Fruit fly (Drosophila melanogaster): ENCODE measurements around the gene mei-217.

Gene mei-217

DNA sequence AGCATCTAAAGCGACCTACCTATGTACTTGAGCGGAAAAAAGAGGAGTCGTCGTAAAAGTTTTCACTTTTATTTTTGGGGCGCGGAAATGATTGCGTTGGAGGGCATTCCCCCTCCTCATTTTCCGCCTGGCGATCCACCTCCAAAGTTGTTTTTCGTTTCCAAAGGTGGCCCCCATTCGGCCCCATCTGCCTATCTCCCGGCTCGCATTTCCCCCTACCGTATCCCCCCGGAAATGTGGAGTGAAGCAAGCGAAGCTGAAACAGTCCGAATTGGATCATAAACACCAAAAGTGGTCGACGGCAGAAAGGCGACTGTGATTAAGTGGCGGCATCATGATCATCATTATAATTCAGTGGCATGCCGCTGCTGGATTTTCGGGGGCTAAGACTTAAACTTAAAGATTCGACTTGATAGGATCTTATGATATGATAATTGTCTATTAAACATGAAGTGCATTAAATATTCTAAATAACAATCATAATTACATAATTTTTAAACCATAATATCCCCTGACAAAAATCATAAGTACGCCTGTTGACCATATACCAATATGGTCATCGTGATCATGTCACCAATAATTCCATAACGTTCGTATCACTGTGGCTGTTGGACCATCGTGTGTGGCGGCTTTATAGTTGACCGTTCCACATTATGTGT lies 19.1 kb downstream of the mei-217 start (continued):
- TF ChIP-seq Chrac-16 (GFP tag; optimal IDR thresholded peaks at IDR 0.05) (peak; percentile 33), sc (optimal IDR thresholded peaks at IDR 0.05) (no peak), sc (GFP tag; optimal IDR thresholded peaks at IDR 0.05) (peak; percentile 4), CG10543 (GFP tag; optimal IDR thresholded peaks at IDR 0.05) (peak; percentile 43), Adf1 (GFP tag; IDR thresholded peaks at IDR 0.05) (peak; percentile 9; the same call in 1 of the 2 replicates), CG17912 (GFP tag; optimal IDR thresholded peaks at IDR 0.05) (no peak), CG11695 (GFP tag; IDR thresholded peaks at IDR 0.05) (peak; percentile 65), CG3726 (GFP tag; IDR thresholded peaks at IDR 0.05) (peak; percentile 50; the same call in 1 of the 3 replicates), dati (GFP tag; IDR thresholded peaks at IDR 0.05) (no peak), gem (tag; optimal IDR thresholded peaks at IDR 0.05) (peak; percentile 86), mirr (GFP tag; optimal IDR thresholded peaks at IDR 0.05) (no peak), CG34422 (GFP tag; IDR thresholded peaks at IDR 0.05) (0 out of 3 replicates have a peak, but pooled peaks have one; percentile 60), CG10366 (GFP tag; IDR thresholded peaks at IDR 0.05) (peak; percentile 70), CG12769 (tag; optimal IDR thresholded peaks at IDR 0.05) (peak; percentile 90), yki (optimal IDR thresholded peaks at IDR 0.05) (no peak), sr (GFP tag; IDR thresholded peaks at IDR 0.05) (no peak), CG3065 (GFP tag; optimal IDR thresholded peaks at IDR 0.05) (no peak), Gug (GFP tag; IDR thresholded peaks at IDR 0.05) (peak; percentile 37; the same call in 1 of the 4 replicates), CG13624 (GFP tag; optimal IDR thresholded peaks at IDR 0.05) (peak; percentile 29), CG17802 (tag; optimal IDR thresholded peaks at IDR 0.05) (peak; percentile 20), ash1 (GFP tag; optimal IDR thresholded peaks at IDR 0.05) (no peak), CG12391 (tag; optimal IDR thresholded peaks at IDR 0.05) (peak; percentile 78), lilli (GFP tag; optimal IDR thresholded peaks at IDR 0.05) (peak; percentile 73), CG4617 (GFP tag; optimal IDR thresholded peaks at IDR 0.05; ENCODE audit: borderline replicate concordance) (no peak), CG11504 (tag; optimal IDR thresholded peaks at IDR 0.05) (peak; percentile 86), HmgZ (tag; optimal IDR thresholded peaks at IDR 0.05) (peak; percentile 24), CG4360 (GFP tag; IDR thresholded peaks at IDR 0.05) (0 out of 2 replicates have a peak, but pooled peaks have one; percentile 11), pfk (GFP tag; optimal IDR thresholded peaks at IDR 0.05) (no peak), Nf-YA (GFP tag; IDR thresholded peaks at IDR 0.05) (peak; percentile 52), CG1024 (GFP tag; IDR thresholded peaks at IDR 0.05) (peak; percentile 50; the same call in 1 of the 2 replicates), Lim3 (GFP tag; IDR thresholded peaks at IDR 0.05) (no peak), maf-S (GFP tag; optimal IDR thresholded peaks at IDR 0.05) (no peak), vnd (GFP tag; IDR thresholded peaks at IDR 0.05; ENCODE audit: partially characterized antibody) (no peak), gce (GFP tag; IDR thresholded peaks at IDR 0.05) (no peak), ranshi (GFP tag; IDR thresholded peaks at IDR 0.05) (peak; percentile 76), Sry-δ (GFP tag; optimal IDR thresholded peaks at IDR 0.05) (no peak), tna (GFP tag; IDR thresholded peaks at IDR 0.05; ENCODE audit: partially characterized antibody) (no peak), Sry-β (GFP tag; optimal IDR thresholded peaks at IDR 0.05) (no peak), CG4854 (GFP tag; optimal IDR thresholded peaks at IDR 0.05) (peak; percentile 44), HLH3B (GFP tag; IDR thresholded peaks at IDR 0.05) (peak; percentile 78), Jarid2 (GFP tag; optimal IDR thresholded peaks at IDR 0.05) (peak; percentile 28), CG2120 (GFP tag; optimal IDR thresholded peaks at IDR 0.05) (peak; percentile 82), CG14667 (GFP tag; IDR thresholded peaks at IDR 0.05) (peak; percentile 37; the same call in 1 of the 2 replicates), D19B (GFP tag; optimal IDR thresholded peaks at IDR 0.05) (peak; percentile 41), zf30C (GFP tag; optimal IDR thresholded peaks at IDR 0.05) (peak; percentile 45), CG2129 (GFP tag; IDR thresholded peaks at IDR 0.05; ENCODE audit: partially characterized antibody) (no peak), br (optimal IDR thresholded peaks at IDR 0.05) (no peak)
